Worm (Caenorhabditis elegans) whole organism, L4 larva: ENCODE data around the gene K01H12.4.

Experiments
- D1046.2 ChIP-seq: fragments of 200-800 bp; sonication (Bioruptor generic); IDR thresholded peaks from 2 replicates; pipeline ENCODE4 v1.3.6; 2022; ENCODE audit warnings: missing genetic modification characterization, missing compliant biosample characterization
- T20F7.1 ChIP-seq: fragments of 200-800 bp; sonication (Bioruptor generic); optimal IDR thresholded peaks from 2 replicates; lab custom pipeline; 2018; ENCODE audit warnings: mild to moderate bottlenecking, missing genetic modification characterization, missing compliant biosample characterization
- ZK337.2 ChIP-seq: fragments of 200-800 bp; sonication (Bioruptor generic); IDR thresholded peaks from 2 replicates; pipeline ENCODE4 v1.3.6; 2022; ENCODE audit warnings: missing genetic modification reagents, missing genetic modification characterization, missing compliant biosample characterization
- aha-1 ChIP-seq: fragments of 150-350 bp; peaks from one replicate; lab custom pipeline; 2014; ENCODE audit warnings: missing biosample characterization, missing genetic modification characterization
- attf-4 ChIP-seq: sonication (generic microtip); optimal IDR thresholded peaks from 3 replicates; lab custom pipeline; 2017; ENCODE audit warnings: missing biosample characterization, missing genetic modification characterization
- ceh-20 ChIP-seq: fragments of 200-800 bp; sonication (Bioruptor generic); IDR thresholded peaks from 2 replicates; pipeline ENCODE4 v1.3.6; 2022; ENCODE audit warnings: missing genetic modification reagents, missing genetic modification characterization, missing compliant biosample characterization
- ceh-44 ChIP-seq: fragments of 200-800 bp; sonication (Bioruptor generic); IDR thresholded peaks from 2 replicates; pipeline ENCODE4 v1.3.6; 2022; ENCODE audit warnings: missing genetic modification reagents, missing genetic modification characterization, missing compliant biosample characterization
- cey-2 ChIP-seq: sonication (generic microtip); optimal IDR thresholded peaks from 3 replicates; lab custom pipeline; 2017; ENCODE audit warnings: missing genetic modification characterization, mild to moderate bottlenecking, missing compliant biosample characterization, antibody characterized with exemption, borderline replicate concordance; ENCODE audit not compliant: insufficient read depth
- ctbp-1 ChIP-seq: fragments of 200-800 bp; sonication (Bioruptor generic); IDR thresholded peaks from 2 replicates; pipeline ENCODE4 v1.3.6; 2022; ENCODE audit warnings: missing genetic modification reagents, missing genetic modification characterization, missing compliant biosample characterization
- daf-16 ChIP-seq, 3 experiments: sonication (generic microtip); optimal IDR thresholded peaks; 2 replicates each; lab custom pipeline; 2016 to 2017; ENCODE audit warnings: missing genetic modification characterization in 3 of 3, missing genetic modification reagents in 3 of 3, mild to moderate bottlenecking in 2 of 3, missing compliant biosample characterization in 2 of 3, missing biosample characterization in 1 of 3, moderate library complexity in 1 of 3
- daf-19 ChIP-seq: fragments of 200-800 bp; sonication (Bioruptor generic); conservative IDR thresholded peaks from 2 replicates; pipeline ENCODE4 v1.3.6; 2022; ENCODE audit warnings: missing genetic modification characterization, missing compliant biosample characterization
- daf-8 ChIP-seq: fragments of 200-800 bp; sonication (Bioruptor generic); IDR thresholded peaks from 2 replicates; pipeline ENCODE4 v1.3.6; 2022; ENCODE audit warnings: missing genetic modification characterization, missing compliant biosample characterization
- dmd-6 ChIP-seq: fragments of 200-800 bp; sonication (Bioruptor generic); IDR thresholded peaks from 2 replicates; pipeline ENCODE4 v1.3.6; 2022; ENCODE audit warnings: missing genetic modification reagents, missing genetic modification characterization, missing compliant biosample characterization
- dve-1 ChIP-seq: sonication (generic microtip); optimal IDR thresholded peaks from 2 replicates; lab custom pipeline; 2017; ENCODE audit warnings: antibody characterized with exemption, mild to moderate bottlenecking, missing genetic modification characterization, missing compliant biosample characterization; ENCODE audit not compliant: insufficient read depth
- egl-27 ChIP-seq: sonication (generic microtip); optimal IDR thresholded peaks from 3 replicates; lab custom pipeline; 2017; ENCODE audit warnings: missing biosample characterization, missing genetic modification reagents, missing genetic modification characterization
- fkh-10 ChIP-seq: fragments of 150-350 bp; optimal IDR thresholded peaks from 2 replicates; lab custom pipeline; 2014; ENCODE audit warnings: missing biosample characterization, missing genetic modification reagents, missing genetic modification characterization
- gei-8 ChIP-seq: fragments of 200-800 bp; sonication (Bioruptor generic); optimal IDR thresholded peaks from 2 replicates; lab custom pipeline; 2018; ENCODE audit warnings: mild to moderate bottlenecking, missing genetic modification characterization, missing compliant biosample characterization
- hlh-11 ChIP-seq: fragments of 200-800 bp; sonication (Bioruptor generic); optimal IDR thresholded peaks from 2 replicates; lab custom pipeline; 2018; ENCODE audit warnings: mild to moderate bottlenecking, missing genetic modification characterization, missing compliant biosample characterization
- lin-1 ChIP-seq: fragments of 200-800 bp; sonication (Bioruptor generic); IDR thresholded peaks from 2 replicates; pipeline ENCODE4 v1.3.6; 2022; ENCODE audit warnings: missing genetic modification reagents, missing genetic modification characterization, missing compliant biosample characterization
- lin-38 ChIP-seq: fragments of 200-800 bp; sonication (Bioruptor generic); IDR thresholded peaks from 2 replicates; pipeline ENCODE4 v1.3.6; 2022; ENCODE audit warnings: missing genetic modification reagents, missing genetic modification characterization, missing compliant biosample characterization
- lin-39 ChIP-seq: fragments of 150-350 bp; optimal IDR thresholded peaks from 2 replicates; lab custom pipeline; 2014; ENCODE audit warnings: missing biosample characterization, missing genetic modification reagents, missing genetic modification characterization
- lsy-2 ChIP-seq, 2 experiments: fragments of 150-350 bp in 1 of 2; sonication (generic microtip) in 1 of 2; optimal IDR thresholded peaks; 2 replicates each; lab custom pipeline; 2014 to 2017; ENCODE audit warnings: missing biosample characterization in 2 of 2, missing genetic modification characterization in 2 of 2
- mdl-1 ChIP-seq, 2 experiments: fragments of 150-350 bp in 1 of 2; sonication (generic microtip) in 1 of 2; optimal IDR thresholded peaks; 2 replicates each; lab custom pipeline; 2014 to 2017; ENCODE audit warnings: missing biosample characterization in 2 of 2, missing genetic modification characterization in 2 of 2
- nhr-11 ChIP-seq: fragments of 150-350 bp; optimal IDR thresholded peaks from 2 replicates; lab custom pipeline; 2014; ENCODE audit warnings: missing biosample characterization, missing genetic modification characterization
- nhr-41 ChIP-seq: fragments of 200-800 bp; sonication (Bioruptor generic); IDR thresholded peaks from 2 replicates; pipeline ENCODE4 v1.3.6; 2022; ENCODE audit warnings: missing genetic modification reagents, missing genetic modification characterization, missing compliant biosample characterization
- nhr-48 ChIP-seq: sonication (generic microtip); optimal IDR thresholded peaks from 2 replicates; lab custom pipeline; 2016; ENCODE audit warnings: mild to moderate bottlenecking, missing genetic modification characterization, missing compliant biosample characterization
- nhr-76 ChIP-seq: fragments of 150-350 bp; optimal IDR thresholded peaks from 2 replicates; lab custom pipeline; 2014; ENCODE audit warnings: missing biosample characterization, missing genetic modification characterization
- nhr-77 ChIP-seq: fragments of 150-350 bp; optimal IDR thresholded peaks from 2 replicates; lab custom pipeline; 2014; ENCODE audit warnings: missing biosample characterization, missing genetic modification characterization
- pha-4 ChIP-seq, 2 experiments: fragments of 150-350 bp in 1 of 2; fragments of 200-800 bp in 1 of 2; sonication (Bioruptor generic) in 1 of 2; IDR thresholded peaks in 1 of 2; optimal IDR thresholded peaks in 1 of 2; 2 replicates each; pipeline versions ENCODE4 v1.3.6 to Lab custom; 2014 to 2022; ENCODE audit warnings: missing genetic modification characterization in 2 of 2, missing genetic modification reagents in 2 of 2, missing biosample characterization in 1 of 2, missing compliant biosample characterization in 1 of 2
- pqm-1 ChIP-seq: sonication (generic microtip); optimal IDR thresholded peaks from 2 replicates; lab custom pipeline; 2017; ENCODE audit warnings: missing biosample characterization, missing genetic modification characterization
- set-16 ChIP-seq: fragments of 200-800 bp; sonication (Bioruptor generic); IDR thresholded peaks from 2 replicates; pipeline ENCODE4 v1.3.6; 2022; ENCODE audit warnings: missing genetic modification reagents, missing genetic modification characterization, missing compliant biosample characterization
- snpc-1.2 ChIP-seq: fragments of 200-800 bp; sonication (Bioruptor generic); IDR thresholded peaks from 2 replicates; pipeline ENCODE4 v1.3.6; 2022; ENCODE audit warnings: missing genetic modification reagents, missing genetic modification characterization, missing compliant biosample characterization
- snpc-4 ChIP-seq: fragments of 150-350 bp; optimal IDR thresholded peaks from 2 replicates; lab custom pipeline; 2014; ENCODE audit warnings: missing biosample characterization, missing genetic modification characterization
- spr-1 ChIP-seq: sonication (generic microtip); optimal IDR thresholded peaks from 2 replicates; lab custom pipeline; 2016; ENCODE audit warnings: mild to moderate bottlenecking, missing genetic modification characterization, missing compliant biosample characterization
- tag-97 ChIP-seq: fragments of 200-800 bp; sonication (Bioruptor generic); IDR thresholded peaks from 2 replicates; pipeline ENCODE4 v1.3.6; 2022; ENCODE audit warnings: missing genetic modification characterization, missing compliant biosample characterization
- tra-1 ChIP-seq: fragments of 200-800 bp; sonication (Bioruptor generic); IDR thresholded peaks from 2 replicates; pipeline ENCODE4 v1.3.6; 2022; ENCODE audit warnings: missing genetic modification reagents, missing genetic modification characterization, missing compliant biosample characterization
- unc-39 ChIP-seq: sonication (generic microtip); optimal IDR thresholded peaks from 2 replicates; lab custom pipeline; 2017; ENCODE audit warnings: missing biosample characterization, missing genetic modification characterization
- unc-62 ChIP-seq, 3 experiments: fragments of 150-350 bp in 1 of 3; sonication (generic microtip); optimal IDR thresholded peaks in 2 of 3; peaks in 1 of 3; 1 replicate in 1 of 3; 2 replicates in 2 of 3; lab custom pipeline; 2014 to 2017; ENCODE audit warnings: missing biosample characterization in 3 of 3, missing genetic modification characterization in 3 of 3, missing genetic modification reagents in 3 of 3, missing genotype in 1 of 3
- zip-11 ChIP-seq: fragments of 200-800 bp; sonication (Bioruptor generic); IDR thresholded peaks from 2 replicates; pipeline ENCODE4 v1.3.6; 2022; ENCODE audit warnings: missing genetic modification characterization, missing compliant biosample characterization

The K01H12.4 gene

ce11 chrIV:9677226-9677992 is 35.5 kb upstream of the K01H12.4 start (continued):
- no peak for TF ChIP-seq tag-97 (GFP tag; lab: Robert Waterston, UW)
- no peak for TF ChIP-seq pha-4 (GFP tag; IDR thresholded peaks at IDR 0.05; lab: Robert Waterston, UW)
- TF ChIP-seq pha-4 (tag; optimal IDR thresholded peaks at IDR 0.05; lab: Kevin White, UChicago): peak; percentile 26
- no peak for TF ChIP-seq zip-11 (GFP tag; lab: Robert Waterston, UW)
- TF ChIP-seq lin-1 (GFP tag; lab: Robert Waterston, UW): peak; percentile 39
- TF ChIP-seq unc-39: no peak
- no peak for TF ChIP-seq daf-8
- TF ChIP-seq lsy-2 (tag; optimal IDR thresholded peaks at IDR 0.05; lab: Kevin White, UChicago): peak; percentile 9 to 84
- TF ChIP-seq T20F7.1 (GFP tag; lab: Kevin White, UChicago): peak; percentile 54
- peak; percentile 94 to 99 for TF ChIP-seq mdl-1 (tag; optimal IDR thresholded peaks at IDR 0.05; lab: Kevin White, UChicago)
- TF ChIP-seq dmd-6 (GFP tag; lab: Robert Waterston, UW): peak; percentile 92
- no peak for TF ChIP-seq ceh-44 (GFP tag; lab: Robert Waterston, UW)
- no peak; the same call in 1 of the 2 replicates for TF ChIP-seq ceh-20 (GFP tag; lab: Robert Waterston, UW)
- no peak for TF ChIP-seq daf-19 (GFP tag; lab: Robert Waterston, UW)
- peak; percentile 78 for TF ChIP-seq nhr-77
- peak; percentile 77 for TF ChIP-seq fkh-10
- TF ChIP-seq lin-38 (GFP tag; lab: Robert Waterston, UW): no peak; the same call in 1 of the 2 replicates
- TF ChIP-seq pqm-1 (tag; lab: Kevin White, UChicago): peak; percentile 53
- peak; percentile 62 for TF ChIP-seq nhr-11
- TF ChIP-seq ctbp-1 (GFP tag; lab: Robert Waterston, UW): peak; percentile 70; the same call in 1 of the 2 replicates

ce11 chrIV:9678007-9678406 is 34.9 kb upstream of the K01H12.4 start:
- TF ChIP-seq attf-4 (tag; lab: Kevin White, UChicago) (no peak), aha-1 (tag; lab: Kevin White, UChicago) (peak; percentile 91), gei-8 (GFP tag; lab: Kevin White, UChicago) (no peak)

- TF ChIP-seq snpc-1.2 (GFP tag; lab: Robert Waterston, UW): no peak
- no peak for TF ChIP-seq daf-16 (GFP tag; optimal IDR thresholded peaks at IDR 0.05; lab: Kevin White, UChicago)
- peak; percentile 67 for TF ChIP-seq daf-16 (tag; optimal IDR thresholded peaks at IDR 0.05; lab: Kevin White, UChicago)
- no peak for TF ChIP-seq daf-8
These were observed 33.6 kb upstream of the K01H12.4 start for ce11 chrIV:9679296-9679695.

- no peak for TF ChIP-seq nhr-41 (GFP tag; lab: Robert Waterston, UW)
- TF ChIP-seq, all 104 proteins: peak for 0
These were observed 32.0 kb upstream of the K01H12.4 start, which contains the start of gene ins-8 for ce11 chrIV:9680841-9681240. TSS of gene ins-8 (minus strand) at chrIV:9680941.

- no peak for TF ChIP-seq set-16 (GFP tag; lab: Robert Waterston, UW)
- TF ChIP-seq snpc-4 (tag; lab: Kevin White, UChicago): no peak
- TF ChIP-seq ZK337.2: no peak
- no peak for TF ChIP-seq nhr-76 (tag; lab: Kevin White, UChicago)
- TF ChIP-seq daf-16 (GFP tag; optimal IDR thresholded peaks at IDR 0.05; lab: Kevin White, UChicago): peak in 1 of 2 experiments; percentile 9
- no peak for TF ChIP-seq daf-16 (tag; optimal IDR thresholded peaks at IDR 0.05; lab: Kevin White, UChicago)
- TF ChIP-seq tra-1 (GFP tag; lab: Robert Waterston, UW): peak; percentile 62; the same call in 1 of the 2 replicates
- no peak for TF ChIP-seq D1046.2 (GFP tag; lab: Robert Waterston, UW)
- no peak for TF ChIP-seq ceh-20 (GFP tag; lab: Robert Waterston, UW)
- TF ChIP-seq lin-1 (GFP tag; lab: Robert Waterston, UW): peak; percentile 79; the same call in 1 of the 2 replicates
- peak; percentile 40 for TF ChIP-seq T20F7.1 (GFP tag; lab: Kevin White, UChicago)
- no peak for TF ChIP-seq egl-27 (tag; lab: Kevin White, UChicago)
- TF ChIP-seq lin-39 (tag; lab: Kevin White, UChicago): no peak
- TF ChIP-seq cey-2 (tag; lab: Kevin White, UChicago): no peak
- TF ChIP-seq hlh-11 (tag; lab: Kevin White, UChicago): peak; percentile 65
- TF ChIP-seq pqm-1 (tag; lab: Kevin White, UChicago): peak; percentile 64
- no peak for TF ChIP-seq fkh-10
- TF ChIP-seq nhr-48 (tag; lab: Kevin White, UChicago): peak; percentile 30
- no peak for TF ChIP-seq aha-1 (tag; lab: Kevin White, UChicago)
- no peak for TF ChIP-seq unc-62 (GFP tag; optimal IDR thresholded peaks at IDR 0.05 in 1 of 2; lab: Kevin White, UChicago)
- TF ChIP-seq unc-62 (tag; optimal IDR thresholded peaks at IDR 0.05; lab: Kevin White, UChicago): no peak
- TF ChIP-seq spr-1 (tag; lab: Kevin White, UChicago): no peak
- TF ChIP-seq dve-1 (tag; lab: Kevin White, UChicago): peak; percentile 76
These were observed 30.4 kb upstream of the K01H12.4 start, which contains the start of gene ins-7 for ce11 chrIV:9682514-9682913. TSS of gene ins-7 (minus strand) at chrIV:9682845.
